Fruit fly (Drosophila melanogaster): ENCODE data around the gene CG42583.

Gene CG42583

dm6 chrX:20158943-20159385 is 19.4 kb downstream of the CG42583 start (continued):
- TF ChIP-seq CG6163 (GFP tag; IDR thresholded peaks at IDR 0.05) (peak; percentile 75; the same call in 2 of the 3 replicates), CG6792 (GFP tag; optimal IDR thresholded peaks at IDR 0.05) (no peak), CG16779 (tag; optimal IDR thresholded peaks at IDR 0.05) (peak; percentile 47), achi (GFP tag; optimal IDR thresholded peaks at IDR 0.05) (no peak)

DNA sequence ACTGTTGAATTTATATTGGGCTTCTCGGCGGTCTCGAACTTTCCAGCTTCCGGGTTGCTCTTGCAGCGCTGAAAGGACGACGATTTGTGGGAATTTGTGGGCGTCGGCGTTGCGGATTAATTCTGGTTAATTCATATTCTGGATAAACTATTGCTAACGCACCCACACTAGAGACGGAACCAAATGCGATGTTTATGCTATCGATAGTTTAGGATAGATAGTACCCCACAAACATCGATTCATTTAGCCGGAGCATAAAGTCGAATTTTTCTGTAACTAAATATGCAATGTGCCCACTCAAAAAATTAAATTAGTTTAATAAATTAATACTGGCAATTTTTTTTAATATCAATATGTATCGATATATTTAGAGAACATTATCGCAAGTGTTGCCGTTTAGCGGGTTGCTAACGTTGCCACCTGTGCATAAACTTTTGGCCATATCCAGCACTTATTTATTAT is 20.1 kb downstream of the CG42583 start, which contains the start of gene Rab35:
Rab35 (minus strand) TSS at position 194 of the 462 bp plus-strand sequence.
- TF ChIP-seq Ets96B (tag; optimal IDR thresholded peaks at IDR 0.05) (no peak), eg (GFP tag; IDR thresholded peaks at IDR 0.05) (no peak), cyc (GFP tag; optimal IDR thresholded peaks at IDR 0.05) (peak; percentile 4), CG11762 (GFP tag; optimal IDR thresholded peaks at IDR 0.05; ENCODE audit: insufficient read depth) (no peak), CG8119 (GFP tag; IDR thresholded peaks at IDR 0.05) (no peak), CG7368 (GFP tag; optimal IDR thresholded peaks at IDR 0.05) (no peak), svp (GFP tag) (peak; percentile 24), Sox14 (GFP tag; optimal IDR thresholded peaks at IDR 0.05) (no peak), CG6854 (GFP tag; optimal IDR thresholded peaks at IDR 0.05) (no peak), CG4318 (GFP tag; optimal IDR thresholded peaks at IDR 0.05) (no peak), CG9139 (GFP tag; optimal IDR thresholded peaks at IDR 0.05) (no peak), CG11294 (GFP tag; IDR thresholded peaks at IDR 0.05) (no peak), topi (GFP tag; optimal IDR thresholded peaks at IDR 0.05) (peak; percentile 11), CG15336 (GFP tag; IDR thresholded peaks at IDR 0.05) (no peak), CG10631 (GFP tag; optimal IDR thresholded peaks at IDR 0.05) (peak; percentile 25), Eip75B (GFP tag; optimal IDR thresholded peaks at IDR 0.05) (no peak), Sox15 (GFP tag; optimal IDR thresholded peaks at IDR 0.05) (no peak), Eip93F (GFP tag; optimal IDR thresholded peaks at IDR 0.05) (no peak), fd59A (GFP tag; optimal IDR thresholded peaks at IDR 0.05) (no peak), CG6163 (GFP tag; IDR thresholded peaks at IDR 0.05) (no peak), Ets21C (GFP tag; optimal IDR thresholded peaks at IDR 0.05) (no peak), fd85E (GFP tag; optimal IDR thresholded peaks at IDR 0.05) (no peak), CG8319 (GFP tag; optimal IDR thresholded peaks at IDR 0.05) (no peak), CG3032 (tag; optimal IDR thresholded peaks at IDR 0.05) (no peak), lz (GFP tag; optimal IDR thresholded peaks at IDR 0.05) (no peak), esn (GFP tag; optimal IDR thresholded peaks at IDR 0.05) (peak; percentile 22), achi (GFP tag; optimal IDR thresholded peaks at IDR 0.05) (no peak), OdsH (GFP tag; optimal IDR thresholded peaks at IDR 0.05) (peak; percentile 6), dsx (GFP tag; optimal IDR thresholded peaks at IDR 0.05; ENCODE audit: poor library complexity, severe bottlenecking) (no peak), ss (GFP tag; optimal IDR thresholded peaks at IDR 0.05) (no peak), Hr4 (GFP tag; optimal IDR thresholded peaks at IDR 0.05) (no peak), Hr39 (GFP tag; optimal IDR thresholded peaks at IDR 0.05) (peak; percentile 16), Lpt (GFP tag; optimal IDR thresholded peaks at IDR 0.05) (no peak), CG16779 (tag; optimal IDR thresholded peaks at IDR 0.05) (no peak), Sox102F (GFP tag; optimal IDR thresholded peaks at IDR 0.05) (no peak), Eip78C (GFP tag) (peak; percentile 34), fkh (GFP tag; optimal IDR thresholded peaks at IDR 0.05) (no peak)

- TF ChIP-seq Gug (GFP tag; IDR thresholded peaks at IDR 0.05) (no peak), Hr38 (GFP tag; optimal IDR thresholded peaks at IDR 0.05) (no peak), esn (GFP tag; optimal IDR thresholded peaks at IDR 0.05) (peak; percentile 3)
Observed at dm6 chrX:20162586-20162985, 23.0 kb downstream of the CG42583 start.
